Worm (Caenorhabditis elegans): ENCODE measurements around the gene trmt-10C.2.

The trmt-10C.2 gene

ce11 chrIII:6360114-6360513 is 14.0 kb downstream of the trmt-10C.2 start:
- TF ChIP-seq mes-2 (tag; optimal IDR thresholded peaks at IDR 0.05; ENCODE audit: poor library complexity, severe bottlenecking) (peak; percentile 1), nhr-28 (tag; optimal IDR thresholded peaks at IDR 0.05) (peak; percentile 35), lsy-2 (tag; optimal IDR thresholded peaks at IDR 0.05) (peak in 1 of 2 experiments; percentile 31), unc-62 (GFP tag; optimal IDR thresholded peaks at IDR 0.05 in 1 of 2) (peak in 1 of 2 experiments; percentile 96), unc-62 (tag; optimal IDR thresholded peaks at IDR 0.05) (no peak), mdl-1 (tag; optimal IDR thresholded peaks at IDR 0.05) (peak in 1 of 2 experiments; percentile 12), aha-1 (tag) (peak; percentile 96), dmd-6 (GFP tag; IDR thresholded peaks at IDR 0.05) (peak; percentile 57), skn-1 (tag; optimal IDR thresholded peaks at IDR 0.05) (no peak), attf-4 (tag; optimal IDR thresholded peaks at IDR 0.05) (no peak), Y105C5A.15 (GFP tag; IDR thresholded peaks at IDR 0.05) (no peak), mxl-3 (GFP tag; optimal IDR thresholded peaks at IDR 0.05) (peak; percentile 62), unc-130 (GFP tag; optimal IDR thresholded peaks at IDR 0.05) (no peak), hlh-30 (tag; optimal IDR thresholded peaks at IDR 0.05; ENCODE audit: insufficient read depth) (peak; percentile 52), ceh-62 (tag; optimal IDR thresholded peaks at IDR 0.05) (no peak), hlh-11 (tag; optimal IDR thresholded peaks at IDR 0.05) (peak; percentile 72), F10B5.3 (tag; optimal IDR thresholded peaks at IDR 0.05) (no peak), lir-3 (tag; optimal IDR thresholded peaks at IDR 0.05) (no peak), tra-1 (GFP tag; IDR thresholded peaks at IDR 0.05) (0 out of 2 replicates have a peak, but pooled peaks have one; percentile 41), nhr-48 (tag; optimal IDR thresholded peaks at IDR 0.05) (no peak), nhr-76 (tag; optimal IDR thresholded peaks at IDR 0.05) (peak; percentile 38)

- TF ChIP-seq zag-1 (tag; optimal IDR thresholded peaks at IDR 0.05), result no peak
- TF ChIP-seq ama-1 (optimal IDR thresholded peaks at IDR 0.05), result no peak
- no peak for TF ChIP-seq lin-13 (GFP tag; optimal IDR thresholded peaks at IDR 0.05)
- TF ChIP-seq daf-16 (GFP tag; optimal IDR thresholded peaks at IDR 0.05), result no peak
- no peak for TF ChIP-seq daf-16 (tag; optimal IDR thresholded peaks at IDR 0.05)
- TF ChIP-seq mxl-3 (GFP tag; optimal IDR thresholded peaks at IDR 0.05), result peak; percentile 67
- peak; percentile 78 for TF ChIP-seq hlh-30 (tag; optimal IDR thresholded peaks at IDR 0.05; ENCODE audit: insufficient read depth)
- TF ChIP-seq hlh-11 (tag; optimal IDR thresholded peaks at IDR 0.05), result peak; percentile 14
- peak; percentile 90 for TF ChIP-seq nhr-28 (tag; optimal IDR thresholded peaks at IDR 0.05)
- TF ChIP-seq aha-1 (tag), result peak; percentile 95
- TF ChIP-seq lsy-2 (tag; optimal IDR thresholded peaks at IDR 0.05), result peak in 1 of 2 experiments; percentile 24
- TF ChIP-seq hmg-1.1 (GFP tag; IDR thresholded peaks at IDR 0.05), result 0 out of 2 replicates have a peak, but pooled peaks have one; percentile 7
- TF ChIP-seq nhr-77 (tag; optimal IDR thresholded peaks at IDR 0.05), result peak; percentile 24
- peak; percentile 71 for TF ChIP-seq dmd-6 (GFP tag; IDR thresholded peaks at IDR 0.05)
- TF ChIP-seq mep-1 (tag; optimal IDR thresholded peaks at IDR 0.05), result no peak
- peak; percentile 7 for TF ChIP-seq dpl-1 (GFP tag; optimal IDR thresholded peaks at IDR 0.05)
- TF ChIP-seq mdl-1 (tag; optimal IDR thresholded peaks at IDR 0.05), result peak in 1 of 2 experiments; percentile 50
- TF ChIP-seq saeg-2 (GFP tag; IDR thresholded peaks at IDR 0.05), result no peak
- no peak for TF ChIP-seq unc-62 (GFP tag; optimal IDR thresholded peaks at IDR 0.05 in 1 of 2)
- no peak for TF ChIP-seq unc-62 (tag; optimal IDR thresholded peaks at IDR 0.05)
- TF ChIP-seq mes-2 (tag; optimal IDR thresholded peaks at IDR 0.05; ENCODE audit: poor library complexity, severe bottlenecking), result peak; percentile 19
These were observed 14.7 kb downstream of the trmt-10C.2 start for ce11 chrIII:6360825-6361224.

ce11 chrIII:6361560-6361959 is 15.5 kb downstream of the trmt-10C.2 start:
- peak; percentile 4 for TF ChIP-seq ztf-7 (tag; optimal IDR thresholded peaks at IDR 0.05)
- no peak for TF ChIP-seq nhr-10 (tag; optimal IDR thresholded peaks at IDR 0.05)
- TF ChIP-seq zip-2 (tag; optimal IDR thresholded peaks at IDR 0.05), result peak; percentile 25
- TF ChIP-seq Y75B8A.6 (GFP tag; IDR thresholded peaks at IDR 0.05), result no peak
- TF ChIP-seq F37D6.2 (tag; optimal IDR thresholded peaks at IDR 0.05), result no peak
- TF ChIP-seq nhr-41 (GFP tag; IDR thresholded peaks at IDR 0.05), result no peak
- TF ChIP-seq Y5F2A.4 (GFP tag; optimal IDR thresholded peaks at IDR 0.05), result no peak
- no peak for TF ChIP-seq ces-1 (GFP tag; optimal IDR thresholded peaks at IDR 0.05)
- TF ChIP-seq spr-1 (tag; optimal IDR thresholded peaks at IDR 0.05), result no peak
- TF ChIP-seq aha-1 (tag), result peak; percentile 7
- no peak for TF ChIP-seq spr-3 (GFP tag; optimal IDR thresholded peaks at IDR 0.05)
- no peak for TF ChIP-seq zfp-2 (tag; optimal IDR thresholded peaks at IDR 0.05)
- TF ChIP-seq nhr-11 (tag; optimal IDR thresholded peaks at IDR 0.05), result no peak
- no peak for TF ChIP-seq nhr-42 (GFP tag; IDR thresholded peaks at IDR 0.05)
- no peak for TF ChIP-seq arid-1 (GFP tag; conservative IDR thresholded peaks at IDR 0.05)
- peak; percentile 89 for TF ChIP-seq hlh-11 (tag; optimal IDR thresholded peaks at IDR 0.05)
- TF ChIP-seq mdt-29 (GFP tag; IDR thresholded peaks at IDR 0.05), result no peak
- TF ChIP-seq F26F4.8 (GFP tag; conservative IDR thresholded peaks at IDR 0.05), result no peak
- no peak for TF ChIP-seq ama-1 (optimal IDR thresholded peaks at IDR 0.05)
- no peak for TF ChIP-seq F10B5.3 (tag; optimal IDR thresholded peaks at IDR 0.05)
- no peak for TF ChIP-seq daf-12 (tag; optimal IDR thresholded peaks at IDR 0.05)
- TF ChIP-seq lin-15B (tag; optimal IDR thresholded peaks at IDR 0.05), result no peak

Measured in whole organism, L4 larva.